Fruit fly (Drosophila melanogaster): ENCODE results near the gene osp.

- TF ChIP-seq CTCF (optimal IDR thresholded peaks at IDR 0.05) (no peak), CG8478 (optimal IDR thresholded peaks at IDR 0.05) (no peak)
Measured at dm6 chr2L:14713467-14713866, 24.3 kb upstream of the osp start, which contains the start of gene CG34165.
